Fruit fly (Drosophila melanogaster): ENCODE results near the gene eIF4E3.

dm6 chr3L:8214980-8215379 lies 14.0 kb upstream of the eIF4E3 start, which contains the start of gene CG8012:
- TF ChIP-seq EcR (GFP tag; optimal IDR thresholded peaks at IDR 0.05) (no peak), usp (GFP tag; optimal IDR thresholded peaks at IDR 0.05) (no peak), pan (optimal IDR thresholded peaks at IDR 0.05) (no peak)

All from whole organism.